Worm (Caenorhabditis elegans) whole organism, L4 larva: Measurements from ENCODE around the gene unc-31.
"Not testable (repeated sequence)": the region's sequence is repeated elsewhere in the genome, so short reads cannot be mapped to it uniquely, and the experiment has no call there.

Source experiments
- F49E8.2 ChIP-seq: sonication (generic microtip); optimal IDR thresholded peaks from 2 replicates; lab custom pipeline; 2016; ENCODE audit warnings: missing compliant biosample characterization, mild to moderate bottlenecking, missing genetic modification characterization, borderline replicate concordance
- aly-2 ChIP-seq: sonication (generic microtip); optimal IDR thresholded peaks from 2 replicates; lab custom pipeline; 2018; ENCODE audit warnings: missing biosample characterization, missing genetic modification characterization
- dpl-1 ChIP-seq: fragments of 150-350 bp; optimal IDR thresholded peaks from 2 replicates; lab custom pipeline; 2014; ENCODE audit warnings: missing biosample characterization, missing genetic modification reagents, missing genetic modification characterization
- dve-1 ChIP-seq: sonication (generic microtip); optimal IDR thresholded peaks from 2 replicates; lab custom pipeline; 2017; ENCODE audit warnings: antibody characterized with exemption, mild to moderate bottlenecking, missing genetic modification characterization, missing compliant biosample characterization; ENCODE audit not compliant: insufficient read depth
- hlh-30 ChIP-seq: sonication (generic microtip); optimal IDR thresholded peaks from 2 replicates; lab custom pipeline; 2017; ENCODE audit warnings: antibody characterized with exemption, mild to moderate bottlenecking, missing genetic modification characterization, missing compliant biosample characterization; ENCODE audit not compliant: insufficient read depth
- lin-1 ChIP-seq: fragments of 200-800 bp; sonication (Bioruptor generic); IDR thresholded peaks from 2 replicates; pipeline ENCODE4 v1.3.6; 2022; ENCODE audit warnings: missing genetic modification reagents, missing genetic modification characterization, missing compliant biosample characterization
- nhr-111 ChIP-seq: fragments of 200-800 bp; sonication (Bioruptor generic); optimal IDR thresholded peaks from 2 replicates; lab custom pipeline; 2018; ENCODE audit warnings: mild to moderate bottlenecking, missing genetic modification characterization, missing compliant biosample characterization
- php-3 ChIP-seq: fragments of 200-800 bp; sonication (Bioruptor generic); IDR thresholded peaks from 2 replicates; pipeline ENCODE4 v1.3.6; 2022; ENCODE audit warnings: missing genetic modification reagents, missing genetic modification characterization, missing compliant biosample characterization
- skn-1 ChIP-seq: fragments of 150-350 bp; optimal IDR thresholded peaks from 2 replicates; lab custom pipeline; 2014; ENCODE audit warnings: missing biosample characterization, missing genetic modification characterization
- unc-62 ChIP-seq, 3 experiments: fragments of 150-350 bp in 1 of 3; sonication (generic microtip); optimal IDR thresholded peaks in 2 of 3; peaks in 1 of 3; 1 replicate in 1 of 3; 2 replicates in 2 of 3; lab custom pipeline; 2014 to 2017; ENCODE audit warnings: missing biosample characterization in 3 of 3, missing genetic modification characterization in 3 of 3, missing genetic modification reagents in 3 of 3, missing genotype in 1 of 3

- not testable (repeated sequence) for TF ChIP-seq hlh-30; F49E8.2 (tag; lab: Kevin White, UChicago); aly-2 (tag; lab: Kevin White, UChicago); dpl-1 (GFP tag; lab: Kevin White, UChicago); lin-1 (GFP tag; lab: Robert Waterston, UW); php-3; skn-1 (tag; lab: Kevin White, UChicago); dve-1; unc-62 (GFP tag; optimal IDR thresholded peaks at IDR 0.05 in 1 of 2; lab: Kevin White, UChicago); unc-62 (tag; optimal IDR thresholded peaks at IDR 0.05; lab: Kevin White, UChicago); nhr-111
These were observed 43.0 kb upstream of the unc-31 start for ce11 chrIV:12730624-12731023.
